Worm (Caenorhabditis elegans) whole organism, L4 larva: ENCODE results near the gene cysl-3.

Experiments used
- F37D6.2 ChIP-seq: sonication (generic microtip); optimal IDR thresholded peaks from 2 replicates; lab custom pipeline; 2016; ENCODE audit warnings: mild to moderate bottlenecking, missing genetic modification characterization, missing compliant biosample characterization
- Y75B8A.6 ChIP-seq: fragments of 200-800 bp; sonication (Bioruptor generic); IDR thresholded peaks from 2 replicates; pipeline ENCODE4 v1.3.6; 2022; ENCODE audit warnings: missing genetic modification reagents, missing genetic modification characterization, missing compliant biosample characterization
- daf-8 ChIP-seq: fragments of 200-800 bp; sonication (Bioruptor generic); IDR thresholded peaks from 2 replicates; pipeline ENCODE4 v1.3.6; 2022; ENCODE audit warnings: missing genetic modification characterization, missing compliant biosample characterization
- nhr-10 ChIP-seq: fragments of 150-350 bp; optimal IDR thresholded peaks from 2 replicates; lab custom pipeline; 2014; ENCODE audit warnings: missing biosample characterization, missing genetic modification characterization
- nhr-77 ChIP-seq: fragments of 150-350 bp; optimal IDR thresholded peaks from 2 replicates; lab custom pipeline; 2014; ENCODE audit warnings: missing biosample characterization, missing genetic modification characterization
- pqm-1 ChIP-seq: sonication (generic microtip); optimal IDR thresholded peaks from 2 replicates; lab custom pipeline; 2017; ENCODE audit warnings: missing biosample characterization, missing genetic modification characterization
- snpc-4 ChIP-seq: fragments of 150-350 bp; optimal IDR thresholded peaks from 2 replicates; lab custom pipeline; 2014; ENCODE audit warnings: missing biosample characterization, missing genetic modification characterization
- ztf-7 ChIP-seq: fragments of 150-350 bp; optimal IDR thresholded peaks from 2 replicates; lab custom pipeline; 2014; ENCODE audit warnings: missing biosample characterization, missing genetic modification characterization

DNA sequence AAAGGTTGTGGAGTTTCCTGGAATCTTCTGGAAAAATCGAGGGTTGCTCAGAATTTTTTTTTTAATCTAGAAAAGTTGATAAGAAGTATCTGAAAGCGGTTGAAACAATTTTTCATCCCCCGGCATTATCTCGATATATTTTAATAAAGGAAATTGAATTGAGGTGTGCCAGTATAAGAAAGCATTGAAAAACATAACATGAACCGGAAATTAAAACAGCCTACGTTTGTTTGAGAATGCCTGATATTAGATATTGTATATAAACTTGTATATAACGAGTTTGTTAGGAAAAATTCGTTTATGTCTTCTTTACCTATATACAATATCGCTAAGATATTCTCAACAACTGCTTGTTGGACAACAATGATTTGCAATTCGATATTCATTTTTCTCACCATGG is 51.2 kb downstream of the cysl-3 start, which contains the start of gene str-30:
- TF ChIP-seq F37D6.2 (tag; lab: Kevin White, UChicago) (no peak), snpc-4 (tag; lab: Kevin White, UChicago) (no peak), ztf-7 (tag; lab: Kevin White, UChicago) (no peak), daf-8 (GFP tag; lab: Robert Waterston, UW) (no peak), nhr-10 (tag; lab: Kevin White, UChicago) (no peak), Y75B8A.6 (GFP tag; lab: Robert Waterston, UW) (no peak), pqm-1 (tag; lab: Kevin White, UChicago) (no peak), nhr-77 (tag; lab: Kevin White, UChicago) (no peak)
